Worm (Caenorhabditis elegans) whole organism, mixed stage, embryonic: Measurements from ENCODE around the gene col-170.

Experiments used
- bed-3 ChIP-seq: fragments of 200-800 bp; sonication (Bioruptor generic); optimal IDR thresholded peaks from 3 replicates; lab custom pipeline; 2018; ENCODE audit warnings: mild to moderate bottlenecking, missing genetic modification characterization, moderate library complexity, missing compliant biosample characterization
- elt-3 ChIP-seq: fragments of 150-350 bp; optimal IDR thresholded peaks from 2 replicates; lab custom pipeline; 2014; ENCODE audit warnings: missing biosample characterization, missing genetic modification characterization
- lin-13 ChIP-seq: fragments of 150-350 bp; optimal IDR thresholded peaks from 2 replicates; lab custom pipeline; 2014; ENCODE audit warnings: missing biosample characterization, missing genetic modification characterization
- pha-4 ChIP-seq: fragments of 150-350 bp; optimal IDR thresholded peaks from 2 replicates; lab custom pipeline; 2018; ENCODE audit warnings: missing biosample characterization, missing genetic modification reagents, missing genetic modification characterization
- unc-39 ChIP-seq: fragments of 150-350 bp; optimal IDR thresholded peaks from 2 replicates; lab custom pipeline; 2014; ENCODE audit warnings: missing biosample characterization, missing genetic modification characterization

ce11 chrX:6321380-6321779 lies 10.1 kb upstream of the col-170 start:
- TF ChIP-seq lin-13 (no peak), pha-4 (tag; lab: Kevin White, UChicago) (no peak), unc-39 (tag; lab: Kevin White, UChicago) (no peak), bed-3 (GFP tag; lab: Kevin White, UChicago) (no peak), elt-3 (tag; lab: Kevin White, UChicago) (no peak)
